Worm (Caenorhabditis elegans) whole organism, midembryonic: Measurements from ENCODE around the gene sysm-1.

Experiments
- T22C8.4 ChIP-seq: fragments of 200-800 bp; sonication (Bioruptor generic); IDR thresholded peaks from 2 replicates; pipeline ENCODE4 v1.3.6; 2022; ENCODE audit warnings: missing genetic modification characterization, missing compliant biosample characterization
- cog-1 ChIP-seq: sonication (generic microtip); optimal IDR thresholded peaks from 2 replicates; lab custom pipeline; 2016; ENCODE audit warnings: missing genetic modification characterization, missing compliant biosample characterization
- flt-1 ChIP-seq: fragments of 200-800 bp; sonication (Bioruptor generic); IDR thresholded peaks from 2 replicates; pipeline ENCODE4 v1.3.6; 2022; ENCODE audit warnings: missing genetic modification characterization, missing compliant biosample characterization
- klf-2 ChIP-seq: fragments of 200-800 bp; sonication (Bioruptor generic); conservative IDR thresholded peaks from 2 replicates; pipeline ENCODE4 v1.3.6; 2022; ENCODE audit warnings: missing genetic modification reagents, missing genetic modification characterization, missing compliant biosample characterization
- med-1 ChIP-seq: sonication (generic microtip); optimal IDR thresholded peaks from 2 replicates; lab custom pipeline; 2017; ENCODE audit warnings: missing genetic modification characterization, mild to moderate bottlenecking, missing compliant biosample characterization, antibody characterized with exemption, missing genetic modification reagents; ENCODE audit not compliant: insufficient read depth
- ref-1 ChIP-seq: fragments of 200-800 bp; sonication (Bioruptor generic); conservative IDR thresholded peaks from 2 replicates; pipeline ENCODE4 v1.3.6; 2022; ENCODE audit warnings: missing genetic modification reagents, missing genetic modification characterization, missing compliant biosample characterization
- tab-1 ChIP-seq: fragments of 200-800 bp; sonication (Bioruptor generic); IDR thresholded peaks from 2 replicates; pipeline ENCODE4 v1.3.6; 2022; ENCODE audit warnings: missing genetic modification characterization, missing compliant biosample characterization
- ztf-23 ChIP-seq: fragments of 200-800 bp; sonication (Bioruptor generic); IDR thresholded peaks from 2 replicates; pipeline ENCODE4 v1.3.6; 2022; ENCODE audit warnings: missing genetic modification reagents, missing genetic modification characterization, missing compliant biosample characterization
- ztf-29 ChIP-seq: fragments of 200-800 bp; sonication (Bioruptor generic); IDR thresholded peaks from 2 replicates; pipeline ENCODE4 v1.3.6; 2022; ENCODE audit warnings: missing genetic modification reagents, missing genetic modification characterization, missing compliant biosample characterization

The sysm-1 gene

DNA sequence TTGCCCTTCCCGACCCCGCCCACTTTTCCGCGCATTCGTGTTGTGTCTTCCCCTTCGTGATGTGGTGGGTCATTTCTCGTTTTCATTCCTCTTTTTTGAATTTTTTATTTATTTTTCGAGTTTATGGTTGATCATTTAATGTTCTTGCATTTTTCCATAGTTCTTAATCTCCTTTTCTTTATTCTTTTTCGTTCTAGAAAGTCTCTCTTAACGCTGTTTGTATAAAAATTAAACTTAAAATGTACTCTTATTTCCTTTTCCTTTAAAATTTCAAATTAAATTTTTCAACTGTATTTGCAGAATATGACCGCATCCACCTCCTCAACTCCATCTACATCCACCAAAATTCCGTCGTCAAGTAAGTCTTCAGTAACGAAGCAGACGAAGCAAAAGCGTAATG lies 3.3 kb upstream of the sysm-1 start, which contains the start of gene hlh-3:
hlh-3 (plus strand) TSS at position 301 of the 400 bp plus-strand sequence.
- TF ChIP-seq med-1 (GFP tag; lab: Kevin White, UChicago) (no peak), T22C8.4 (no peak), ztf-23 (GFP tag; lab: Robert Waterston, UW) (no peak), ref-1 (GFP tag; lab: Robert Waterston, UW) (no peak), flt-1 (GFP tag; lab: Robert Waterston, UW) (no peak), tab-1 (GFP tag; lab: Robert Waterston, UW) (no peak), ztf-29 (GFP tag; lab: Robert Waterston, UW) (no peak), klf-2 (no peak), cog-1 (tag; lab: Kevin White, UChicago) (no peak)

DNA sequence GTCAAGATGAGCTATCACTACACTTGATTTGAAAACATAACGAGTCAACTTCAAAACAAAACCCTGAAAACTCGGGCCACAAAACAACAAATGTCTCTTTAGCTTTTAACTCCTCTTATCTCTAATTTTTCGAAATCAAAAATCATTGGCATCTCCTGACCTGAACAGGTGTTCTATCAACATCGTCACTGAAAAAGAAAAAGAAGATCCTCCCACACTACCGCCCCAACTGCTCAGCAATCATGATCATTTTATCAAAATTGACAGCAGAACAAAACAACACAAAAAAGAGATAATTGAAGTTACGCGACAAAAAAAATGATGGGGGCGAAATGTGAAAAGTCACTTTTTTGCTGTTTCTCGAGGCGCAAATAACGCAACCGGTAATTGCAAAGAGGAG lies 4.6 kb downstream of the sysm-1 start:
- TF ChIP-seq T22C8.4 (no peak), cog-1 (tag; lab: Kevin White, UChicago) (no peak), ztf-29 (GFP tag; lab: Robert Waterston, UW) (no peak), ztf-23 (GFP tag; lab: Robert Waterston, UW) (no peak), flt-1 (GFP tag; lab: Robert Waterston, UW) (no peak), tab-1 (GFP tag; lab: Robert Waterston, UW) (no peak), klf-2 (no peak), med-1 (GFP tag; lab: Kevin White, UChicago) (no peak), ref-1 (GFP tag; lab: Robert Waterston, UW) (no peak)

DNA sequence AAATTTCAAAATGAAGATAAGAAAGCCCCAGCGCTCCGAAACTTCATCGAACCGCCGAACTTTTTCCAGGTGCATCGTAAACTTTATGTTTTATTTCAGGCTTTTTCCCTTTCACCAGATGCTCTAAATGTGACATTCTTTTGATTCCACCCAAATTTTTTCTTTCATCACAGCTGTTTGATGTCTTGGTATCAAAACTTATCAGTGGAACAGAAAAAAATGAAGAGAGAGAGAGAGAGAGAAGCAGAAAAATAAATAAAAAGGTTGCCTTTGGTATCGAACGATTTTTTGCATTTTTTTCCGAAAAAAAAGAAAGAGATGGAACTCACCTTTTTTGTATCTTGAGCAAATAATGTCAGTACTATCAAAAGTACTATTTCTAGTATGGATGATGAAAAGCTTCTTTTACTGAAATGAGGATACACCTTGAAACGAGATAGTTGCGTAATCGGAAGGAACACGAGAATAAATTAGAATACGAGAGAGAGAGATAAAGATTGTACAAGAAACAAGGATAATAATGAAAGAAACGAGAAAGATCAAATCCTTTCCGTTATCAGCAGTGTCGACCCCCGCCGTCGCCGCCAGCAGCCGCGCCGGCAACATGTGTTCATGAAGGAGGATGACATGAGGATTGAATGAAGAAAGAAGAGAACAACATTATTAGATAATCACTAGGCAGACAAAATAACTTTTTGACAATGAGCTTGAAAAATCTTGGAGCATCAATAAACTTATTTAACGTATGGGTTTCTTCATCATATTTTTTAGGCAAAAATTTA lies 6.7 kb downstream of the sysm-1 start:
- TF ChIP-seq med-1 (GFP tag; lab: Kevin White, UChicago) (no peak), cog-1 (tag; lab: Kevin White, UChicago) (no peak)

DNA sequence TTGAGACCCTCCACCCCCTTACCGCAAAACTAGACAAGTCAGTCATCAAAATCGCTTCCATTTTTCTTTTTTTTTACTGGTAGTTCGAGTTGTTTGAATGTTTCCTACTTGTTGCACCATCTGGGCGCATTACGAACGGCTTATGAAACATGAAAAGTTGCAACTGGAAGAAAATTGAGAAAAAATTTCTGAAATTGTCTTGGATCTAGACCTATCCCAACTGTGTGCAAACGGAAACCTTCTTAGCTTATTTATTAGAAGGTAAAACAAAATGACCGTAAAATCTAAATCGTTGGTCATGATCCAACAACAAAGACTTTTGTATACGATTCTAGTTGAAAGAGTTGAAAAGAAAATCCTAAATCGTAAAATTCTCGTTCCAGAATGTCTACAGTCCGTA lies 8.5 kb downstream of the sysm-1 start:
- no peak for TF ChIP-seq cog-1 (tag; lab: Kevin White, UChicago)
- no peak for TF ChIP-seq ref-1 (GFP tag; lab: Robert Waterston, UW)
- no peak for TF ChIP-seq tab-1 (GFP tag; lab: Robert Waterston, UW)
- TF ChIP-seq ztf-23 (GFP tag; lab: Robert Waterston, UW) = no peak
- no peak for TF ChIP-seq flt-1 (GFP tag; lab: Robert Waterston, UW)
- TF ChIP-seq klf-2 = no peak
- TF ChIP-seq T22C8.4 = no peak
- TF ChIP-seq med-1 (GFP tag; lab: Kevin White, UChicago) = no peak
- no peak for TF ChIP-seq ztf-29 (GFP tag; lab: Robert Waterston, UW)

DNA sequence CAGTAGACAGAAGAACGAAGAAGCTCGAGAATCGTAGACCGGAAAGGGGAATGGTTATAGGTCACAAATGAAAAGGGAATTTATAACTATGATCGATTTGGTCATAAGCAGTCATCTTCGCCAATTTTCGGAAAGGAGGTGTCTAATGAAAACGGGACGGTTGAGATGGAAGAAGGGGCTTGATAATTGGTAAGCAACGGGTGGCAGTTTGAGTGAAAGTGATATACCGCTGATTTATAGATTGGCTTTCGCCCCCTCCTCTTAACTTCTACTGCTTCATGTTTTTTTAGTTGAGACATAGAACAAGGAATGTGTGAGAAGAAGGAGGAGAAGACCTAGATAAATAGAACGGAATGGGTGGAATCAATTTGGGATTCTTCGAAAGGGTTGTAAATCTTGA lies 10.2 kb downstream of the sysm-1 start:
- TF ChIP-seq ztf-29 (GFP tag; lab: Robert Waterston, UW) = no peak
- TF ChIP-seq ref-1 (GFP tag; lab: Robert Waterston, UW) = no peak
- no peak for TF ChIP-seq tab-1 (GFP tag; lab: Robert Waterston, UW)
- TF ChIP-seq flt-1 (GFP tag; lab: Robert Waterston, UW) = no peak
- no peak for TF ChIP-seq med-1 (GFP tag; lab: Kevin White, UChicago)
- no peak for TF ChIP-seq ztf-23 (GFP tag; lab: Robert Waterston, UW)
- no peak for TF ChIP-seq klf-2
- TF ChIP-seq T22C8.4 = no peak
- no peak for TF ChIP-seq cog-1 (tag; lab: Kevin White, UChicago)

DNA sequence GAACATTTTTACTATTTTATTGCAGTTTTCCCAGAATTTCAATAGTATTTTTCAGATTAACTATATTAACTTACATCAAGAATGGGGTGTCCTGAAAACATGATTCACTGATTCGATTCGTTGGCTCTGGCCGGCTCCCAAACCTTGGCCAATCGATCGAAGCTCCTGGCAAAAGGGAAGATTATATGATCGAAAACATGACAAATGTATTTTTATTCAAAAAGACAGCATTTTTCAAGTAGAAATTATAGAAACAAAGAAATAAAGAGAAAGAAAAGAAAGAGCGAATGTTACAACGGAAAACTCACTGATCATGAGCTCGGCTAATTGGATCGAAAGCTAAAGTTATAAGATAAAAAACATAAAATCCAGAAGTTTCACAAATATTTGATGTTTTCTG lies 12.3 kb downstream of the sysm-1 start, which contains the start of gene T24B8.4:
T24B8.4 (minus strand) TSS at position 101 of the 400 bp plus-strand sequence.
- no peak for TF ChIP-seq cog-1 (tag; lab: Kevin White, UChicago)
- no peak for TF ChIP-seq ref-1 (GFP tag; lab: Robert Waterston, UW)
- TF ChIP-seq flt-1 (GFP tag; lab: Robert Waterston, UW) = no peak
- no peak for TF ChIP-seq med-1 (GFP tag; lab: Kevin White, UChicago)
- TF ChIP-seq ztf-23 (GFP tag; lab: Robert Waterston, UW) = no peak
- TF ChIP-seq tab-1 (GFP tag; lab: Robert Waterston, UW) = no peak
- TF ChIP-seq ztf-29 (GFP tag; lab: Robert Waterston, UW) = no peak
- no peak for TF ChIP-seq T22C8.4
- TF ChIP-seq klf-2 = no peak

DNA sequence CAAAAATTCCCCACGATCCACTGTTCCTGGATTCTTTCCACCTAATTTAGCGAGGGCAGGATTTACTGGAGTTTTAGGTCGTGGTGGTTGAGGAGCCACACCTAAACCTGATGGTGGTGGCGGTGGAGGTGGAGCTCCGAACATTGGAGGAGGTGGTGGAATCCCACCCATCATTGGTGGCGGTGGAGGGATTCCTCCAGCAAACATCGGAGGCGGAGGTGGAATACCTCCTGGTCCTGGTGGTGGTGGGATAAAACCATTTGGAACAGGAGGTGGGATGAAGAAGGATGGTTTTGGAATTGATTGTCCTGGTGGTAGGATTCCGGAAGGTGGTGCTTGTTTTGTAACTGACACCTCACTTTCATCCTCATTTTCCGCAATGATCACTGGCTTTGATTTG lies 13.2 kb downstream of the sysm-1 start:
- TF ChIP-seq ztf-23 (GFP tag; lab: Robert Waterston, UW) = no peak

DNA sequence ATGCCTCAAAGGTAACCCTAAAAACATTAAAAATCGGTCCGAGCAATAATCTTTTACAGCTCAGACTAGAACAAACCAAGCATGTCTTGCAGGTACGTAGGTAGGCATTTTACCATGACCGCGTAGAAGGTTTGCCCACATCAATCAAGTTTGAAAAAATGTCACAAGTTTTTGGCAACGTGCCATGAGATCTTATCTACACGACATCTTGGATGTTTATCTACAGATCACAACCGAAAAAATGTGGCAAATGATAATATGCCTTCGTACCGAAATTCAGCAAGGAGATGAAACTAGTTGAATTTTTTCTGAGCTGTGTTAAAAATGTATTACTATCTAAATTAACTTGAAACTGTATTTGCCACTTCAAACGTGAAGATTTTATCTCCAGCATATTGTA lies 18.6 kb downstream of the sysm-1 start:
- TF ChIP-seq ref-1 (GFP tag; lab: Robert Waterston, UW) (no peak), cog-1 (tag; lab: Kevin White, UChicago) (no peak), T22C8.4 (no peak), flt-1 (GFP tag; lab: Robert Waterston, UW) (no peak), klf-2 (no peak), ztf-29 (GFP tag; lab: Robert Waterston, UW) (no peak), ztf-23 (GFP tag; lab: Robert Waterston, UW) (no peak), tab-1 (GFP tag; lab: Robert Waterston, UW) (no peak), med-1 (GFP tag; lab: Kevin White, UChicago) (no peak)

DNA sequence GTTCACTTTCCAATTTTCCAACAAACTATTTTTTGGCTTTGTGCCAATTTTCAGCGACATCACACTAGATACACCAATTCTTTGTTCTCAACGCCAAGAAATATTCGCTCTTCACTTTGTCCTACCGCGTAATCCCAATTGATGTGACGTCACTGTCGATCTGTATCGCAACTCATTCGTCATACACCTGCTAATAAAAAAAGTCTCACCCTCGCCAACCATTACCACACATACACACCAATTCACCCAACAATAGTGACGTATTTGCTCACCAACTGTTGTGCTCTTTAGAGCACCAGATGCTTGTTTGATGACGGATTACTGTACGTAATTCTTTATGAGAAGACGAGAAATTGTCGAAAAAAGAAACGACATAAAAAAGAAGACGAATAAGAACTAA lies 19.6 kb downstream of the sysm-1 start:
- TF ChIP-seq med-1 (GFP tag; lab: Kevin White, UChicago) (no peak), flt-1 (GFP tag; lab: Robert Waterston, UW) (no peak), ztf-29 (GFP tag; lab: Robert Waterston, UW) (no peak), cog-1 (tag; lab: Kevin White, UChicago) (no peak), ref-1 (GFP tag; lab: Robert Waterston, UW) (no peak), T22C8.4 (no peak), klf-2 (no peak), ztf-23 (GFP tag; lab: Robert Waterston, UW) (no peak), tab-1 (GFP tag; lab: Robert Waterston, UW) (no peak)
